Worm (Caenorhabditis elegans): Measurements from ENCODE around the gene vmo-1.
A peak's percentile ranks its signal among the peaks of the same experiment; 100 is the strongest.

Gene vmo-1

DNA sequence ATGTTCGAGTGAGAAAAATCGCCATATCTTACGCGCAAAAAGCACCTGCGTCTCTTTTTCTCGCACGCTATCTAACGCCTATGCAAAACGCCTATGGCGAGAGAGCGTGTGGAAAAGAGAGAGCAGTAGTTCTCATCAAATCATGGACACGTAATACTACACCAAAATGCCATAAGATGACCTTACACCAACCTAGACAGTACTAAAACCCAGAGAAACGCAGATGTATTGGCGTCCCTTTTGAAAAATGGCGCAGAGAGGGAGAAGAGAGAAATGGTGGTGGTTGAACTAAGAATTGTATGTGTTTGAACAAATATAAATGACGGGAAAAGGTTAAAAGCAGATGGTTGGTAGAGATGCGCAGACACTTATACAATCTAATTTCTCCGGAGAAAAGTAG, 13.8 kb downstream of the vmo-1 start, which contains the start of gene Y38H6C.16:
Gene Y38H6C.16 (minus strand): TSS at position 293 of the 400 bp plus-strand sequence.
- TF ChIP-seq aly-2 (tag; optimal IDR thresholded peaks at IDR 0.05) (no peak), egl-27 (tag; optimal IDR thresholded peaks at IDR 0.05) (no peak), C34F6.9 (tag; optimal IDR thresholded peaks at IDR 0.05) (no peak), crh-2 (tag; optimal IDR thresholded peaks at IDR 0.05) (no peak), nhr-12 (tag; optimal IDR thresholded peaks at IDR 0.05) (no peak), zag-1 (tag; optimal IDR thresholded peaks at IDR 0.05) (no peak)

DNA sequence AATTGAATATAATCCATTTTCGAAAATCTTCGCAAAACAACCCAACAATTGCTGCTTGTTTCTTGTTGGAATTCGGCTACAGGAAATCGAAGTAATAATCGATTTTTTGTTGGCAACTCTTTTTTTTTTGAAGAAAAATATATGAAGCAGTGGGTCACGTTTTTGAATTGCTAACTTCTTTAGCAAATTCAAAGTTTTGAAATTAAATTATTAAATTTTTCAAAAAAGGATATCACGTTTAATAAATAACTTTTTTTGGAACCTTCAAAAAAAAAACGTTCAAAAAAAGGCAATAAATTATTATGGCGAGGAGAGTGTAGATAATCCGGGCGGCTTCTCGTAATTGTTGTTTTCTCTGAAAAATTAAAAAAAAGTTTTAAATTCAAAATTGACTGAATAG, 16.7 kb downstream of the vmo-1 start, which contains the start of gene Y38H6C.15:
Gene Y38H6C.15 (minus strand): TSS at position 101 of the 400 bp plus-strand sequence.
- no peak for TF ChIP-seq nhr-21 (tag; optimal IDR thresholded peaks at IDR 0.05)
- TF ChIP-seq egl-27 (tag; optimal IDR thresholded peaks at IDR 0.05): no peak
- no peak for TF ChIP-seq nhr-25 (tag; optimal IDR thresholded peaks at IDR 0.05)
- TF ChIP-seq snpc-4 (tag; optimal IDR thresholded peaks at IDR 0.05): no peak
- no peak for TF ChIP-seq mbf-1 (tag; optimal IDR thresholded peaks at IDR 0.05)

DNA sequence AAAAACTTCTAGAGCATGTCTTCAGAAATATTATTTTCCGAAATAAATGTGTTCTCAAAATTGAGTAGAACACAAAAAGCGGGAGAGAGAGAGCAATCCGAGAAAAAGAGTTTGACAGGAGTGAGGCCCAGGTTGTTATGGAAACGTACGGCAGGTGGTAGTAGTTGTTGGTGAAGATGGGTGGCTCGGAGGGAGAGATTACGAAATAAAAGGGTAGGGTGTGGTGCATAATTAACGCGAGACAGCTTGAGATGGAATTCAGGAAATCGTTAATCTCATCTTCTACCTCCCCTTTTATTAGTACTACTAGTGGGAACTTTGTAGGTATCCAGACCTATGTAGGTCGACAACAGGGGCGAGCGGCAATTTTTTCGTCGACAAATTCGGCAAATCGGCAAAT, 18.8 kb downstream of the vmo-1 start, which contains the start of gene famh-161:
Gene famh-161 (minus strand): TSS at position 101 of the 400 bp plus-strand sequence.
- TF ChIP-seq nhr-11 (tag; optimal IDR thresholded peaks at IDR 0.05): no peak
- TF ChIP-seq sem-4 (tag; optimal IDR thresholded peaks at IDR 0.05): no peak
- TF ChIP-seq crh-2 (tag; optimal IDR thresholded peaks at IDR 0.05): no peak
- no peak for TF ChIP-seq zag-1 (tag; optimal IDR thresholded peaks at IDR 0.05)
- TF ChIP-seq lsy-2 (tag; optimal IDR thresholded peaks at IDR 0.05): no peak
- TF ChIP-seq unc-62 (GFP tag; optimal IDR thresholded peaks at IDR 0.05): no peak
- no peak for TF ChIP-seq aly-2 (tag; optimal IDR thresholded peaks at IDR 0.05)
- TF ChIP-seq ceh-16 (tag; optimal IDR thresholded peaks at IDR 0.05): no peak
- no peak for TF ChIP-seq unc-39 (tag; optimal IDR thresholded peaks at IDR 0.05)
- no peak for TF ChIP-seq Y55F3AM.14 (GFP tag; optimal IDR thresholded peaks at IDR 0.05)
- TF ChIP-seq nhr-23 (tag; optimal IDR thresholded peaks at IDR 0.05): no peak
- no peak for TF ChIP-seq C34F6.9 (tag; optimal IDR thresholded peaks at IDR 0.05)
- no peak for TF ChIP-seq nhr-129 (tag; optimal IDR thresholded peaks at IDR 0.05)
- no peak for TF ChIP-seq sma-3 (GFP tag; optimal IDR thresholded peaks at IDR 0.05)
- TF ChIP-seq elt-1 (tag; optimal IDR thresholded peaks at IDR 0.05): no peak
- TF ChIP-seq sma-9 (GFP tag; optimal IDR thresholded peaks at IDR 0.05): no peak
- no peak for TF ChIP-seq sma-9 (tag; optimal IDR thresholded peaks at IDR 0.05)
- TF ChIP-seq lin-11 (tag; optimal IDR thresholded peaks at IDR 0.05): no peak
- no peak for TF ChIP-seq peb-1 (tag; optimal IDR thresholded peaks at IDR 0.05)

DNA sequence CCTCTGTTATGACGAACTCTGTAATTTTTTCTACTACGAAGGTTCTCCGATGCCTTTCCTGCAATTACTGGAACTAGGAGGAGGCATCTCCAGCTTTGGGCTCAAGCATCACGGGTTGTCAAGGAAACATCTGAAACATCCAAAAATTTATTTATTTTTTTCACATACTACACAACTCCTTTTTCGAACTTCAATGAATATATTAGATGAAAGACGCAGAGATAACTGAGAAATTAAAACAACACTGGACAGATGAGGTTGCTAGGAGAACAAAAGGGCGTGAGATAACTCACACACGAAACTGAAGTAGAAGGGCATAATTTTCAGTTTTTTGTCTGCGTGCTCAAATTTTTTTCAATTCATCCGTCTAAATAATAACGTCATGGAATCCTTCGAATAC, 25.4 kb downstream of the vmo-1 start, which contains the start of gene Y38H6C.13:
Gene Y38H6C.13 (plus strand): TSS at position 301 of the 400 bp plus-strand sequence.
- TF ChIP-seq peb-1 (tag; optimal IDR thresholded peaks at IDR 0.05) (no peak), nhr-23 (tag; optimal IDR thresholded peaks at IDR 0.05) (no peak), nhr-10 (tag; optimal IDR thresholded peaks at IDR 0.05) (no peak), nhr-25 (tag; optimal IDR thresholded peaks at IDR 0.05) (no peak), lin-39 (tag; optimal IDR thresholded peaks at IDR 0.05) (no peak)

DNA sequence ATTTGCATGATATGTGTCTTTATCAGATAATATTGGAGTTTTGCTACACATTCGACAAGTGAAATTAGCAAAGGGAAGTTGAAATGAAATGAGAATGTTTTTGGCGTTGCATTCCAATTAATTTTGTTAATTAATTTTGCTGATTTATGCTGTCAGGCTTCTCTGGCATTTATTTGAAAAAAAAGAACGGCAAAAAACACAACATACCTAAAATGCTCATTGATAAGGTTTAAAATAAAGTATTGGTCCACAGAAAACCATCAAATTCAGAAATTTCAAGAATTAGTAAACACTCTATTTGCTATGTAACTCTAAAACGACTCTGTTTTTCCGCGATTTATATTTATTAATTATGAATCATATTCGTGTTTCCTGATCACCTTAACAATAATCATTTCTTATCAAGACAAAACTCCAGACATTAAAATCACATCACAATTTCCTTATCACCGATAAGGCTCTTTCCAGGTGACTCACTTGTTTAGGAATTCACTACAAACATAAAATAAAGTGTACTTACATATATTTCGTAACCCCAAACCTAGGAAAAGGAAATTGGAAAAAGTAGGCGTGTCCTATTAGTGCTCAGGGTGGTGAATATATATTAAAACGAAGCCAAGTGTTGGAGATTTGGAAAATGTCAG, 26.9 kb downstream of the vmo-1 start, which contains the start of the genes srh-166 and Y38H6C.24:
Gene srh-166 (minus strand): TSS at position 51 of the 644 bp plus-strand sequence.
Gene Y38H6C.24 (plus strand): TSS at position 620 of the 644 bp plus-strand sequence.
- TF ChIP-seq sma-9 (GFP tag; optimal IDR thresholded peaks at IDR 0.05) (peak; percentile 64), sma-9 (tag; optimal IDR thresholded peaks at IDR 0.05) (no peak), fos-1 (tag; optimal IDR thresholded peaks at IDR 0.05) (peak; percentile 98), unc-39 (tag; optimal IDR thresholded peaks at IDR 0.05) (no peak), ztf-11 (tag; optimal IDR thresholded peaks at IDR 0.05) (no peak), snpc-4 (tag; optimal IDR thresholded peaks at IDR 0.05) (no peak), gmeb-1 (tag; optimal IDR thresholded peaks at IDR 0.05) (peak; percentile 17)

DNA sequence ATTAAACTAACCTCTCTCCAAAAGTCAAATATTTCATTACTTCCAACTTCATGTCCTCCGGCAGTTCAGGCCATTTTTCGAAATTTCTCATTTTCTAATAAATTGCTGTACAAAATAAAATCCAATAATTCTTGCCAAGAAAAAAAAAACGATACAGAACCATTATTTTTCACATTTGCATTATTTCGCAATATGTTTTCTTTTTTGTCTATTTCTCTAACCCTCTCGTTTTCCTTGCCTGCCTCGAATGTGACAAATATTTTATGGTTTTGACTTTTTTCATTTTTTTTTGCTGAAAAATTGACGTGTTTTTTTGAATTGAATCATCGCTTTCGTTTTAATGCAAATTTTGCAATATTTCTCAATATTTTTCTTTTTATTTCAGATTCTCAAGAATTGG, 30.7 kb downstream of the vmo-1 start, which contains the start of the genes Y38H6C.9 and fbxa-150:
Gene Y38H6C.9 (minus strand): TSS at position 52 of the 400 bp plus-strand sequence.
Gene fbxa-150 (plus strand): TSS at position 380 of the 400 bp plus-strand sequence.
- peak; percentile 23 for TF ChIP-seq fos-1 (tag; optimal IDR thresholded peaks at IDR 0.05)
- peak; percentile 75 for TF ChIP-seq C34F6.9 (tag; optimal IDR thresholded peaks at IDR 0.05)
- TF ChIP-seq mab-5 (tag; optimal IDR thresholded peaks at IDR 0.05): no peak
- TF ChIP-seq unc-55 (GFP tag; optimal IDR thresholded peaks at IDR 0.05): peak; percentile 65
- TF ChIP-seq gmeb-1 (tag; optimal IDR thresholded peaks at IDR 0.05): no peak

All from whole organism, L2 larva.